Worm (Caenorhabditis elegans) whole organism, L4/young adult: ENCODE data around the gene osm-9.

Experiments used
- W03F9.2 ChIP-seq: fragments of 150-350 bp; optimal IDR thresholded peaks from 2 replicates; lab custom pipeline; 2014; ENCODE audit warnings: missing biosample characterization, missing genetic modification characterization
- dao-5 ChIP-seq: sonication (generic microtip); optimal IDR thresholded peaks from 2 replicates; lab custom pipeline; 2016; ENCODE audit warnings: missing genotype, missing genetic modification characterization, moderate library complexity, missing compliant biosample characterization
- him-1 ChIP-seq: sonication (generic microtip); optimal IDR thresholded peaks from 2 replicates; lab custom pipeline; 2016; ENCODE audit warnings: missing genotype, missing genetic modification reagents, missing genetic modification characterization, missing compliant biosample characterization

Gene osm-9

ce11 chrIV:3568608-3569007 is 11.4 kb upstream of the osm-9 start, which contains the start of gene otpl-1:
Gene otpl-1 (plus strand): TSS chrIV:3568979.
- TF ChIP-seq dao-5 (tag; lab: Kevin White, UChicago) (no peak), W03F9.2 (tag; lab: Kevin White, UChicago) (no peak), him-1 (tag; lab: Kevin White, UChicago) (no peak)

ce11 chrIV:3564901-3565300 is 7.7 kb upstream of the osm-9 start, which contains the start of gene sre-5:
Gene sre-5 (plus strand): TSS chrIV:3565201.
- TF ChIP-seq dao-5 (tag; lab: Kevin White, UChicago) (no peak), W03F9.2 (tag; lab: Kevin White, UChicago) (no peak), him-1 (tag; lab: Kevin White, UChicago) (no peak)

- TF ChIP-seq W03F9.2 (tag; lab: Kevin White, UChicago) (no peak), him-1 (tag; lab: Kevin White, UChicago) (no peak), dao-5 (tag; lab: Kevin White, UChicago) (no peak)
Measured at ce11 chrIV:3559201-3559600, 2.0 kb upstream of the osm-9 start.

DNA sequence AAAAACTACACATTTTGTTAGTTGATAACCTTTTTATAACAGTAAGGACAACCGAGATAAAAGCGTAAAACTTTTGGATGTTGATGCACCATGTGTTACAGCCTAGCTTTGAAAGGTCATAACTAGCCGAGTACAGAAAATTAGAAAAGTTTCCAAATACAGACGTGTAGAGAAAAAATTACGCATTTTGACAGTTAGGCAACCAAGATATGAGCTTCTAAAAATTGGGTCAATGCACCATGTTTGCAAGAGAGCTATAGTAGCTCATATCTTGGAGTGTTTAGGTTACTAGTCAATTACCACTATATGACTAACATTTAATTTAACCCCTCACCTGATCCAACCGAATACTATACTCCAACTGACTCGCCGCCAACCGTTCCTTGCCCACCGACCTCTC is 4.3 kb downstream of the osm-9 start:
- TF ChIP-seq dao-5 (tag; lab: Kevin White, UChicago) (no peak), W03F9.2 (tag; lab: Kevin White, UChicago) (no peak), him-1 (tag; lab: Kevin White, UChicago) (no peak)

DNA sequence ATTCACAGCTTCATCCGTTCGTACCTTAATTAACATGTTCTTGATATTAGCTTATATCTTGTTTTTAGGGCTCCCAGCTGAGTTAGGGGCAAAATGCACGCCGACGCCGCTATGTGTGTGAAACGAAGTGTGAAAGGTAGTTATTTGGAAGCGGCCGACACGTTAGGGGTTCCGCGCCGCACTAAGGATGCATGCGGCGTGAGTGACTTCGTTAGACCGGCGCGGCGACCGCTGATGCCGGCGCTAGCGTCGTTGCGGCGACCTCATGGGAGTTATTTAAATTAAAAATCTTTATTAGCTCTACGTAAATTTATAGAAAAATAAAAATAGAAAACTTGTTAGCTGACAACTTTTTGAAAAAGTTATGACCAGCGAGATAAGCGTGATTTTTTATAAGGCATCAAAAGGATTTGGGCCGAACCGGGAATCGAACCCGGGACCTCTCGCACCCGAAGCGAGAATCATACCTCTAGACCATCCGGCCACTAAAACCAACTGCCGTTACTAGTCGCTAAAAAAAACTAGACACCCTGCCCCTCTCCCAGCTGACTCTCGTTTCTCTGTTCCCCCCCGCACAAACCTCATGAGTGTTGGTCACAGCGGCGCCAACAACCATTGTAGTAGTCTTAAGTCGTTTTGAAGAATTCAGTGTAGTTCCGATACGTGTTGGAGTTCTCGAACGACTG is 5.3 kb downstream of the osm-9 start:
- TF ChIP-seq W03F9.2 (tag; lab: Kevin White, UChicago) (no peak), him-1 (tag; lab: Kevin White, UChicago) (peak; percentile 31)

ce11 chrIV:3548315-3548714 is 8.9 kb downstream of the osm-9 start:
- no peak for TF ChIP-seq W03F9.2 (tag; lab: Kevin White, UChicago)
- no peak for TF ChIP-seq him-1 (tag; lab: Kevin White, UChicago)
- TF ChIP-seq dao-5 (tag; lab: Kevin White, UChicago): no peak

ce11 chrIV:3547500-3547899 is 9.7 kb downstream of the osm-9 start, which contains the start of gene nstp-6:
Gene nstp-6 (minus strand): TSS chrIV:3547600.
- no peak for TF ChIP-seq him-1 (tag; lab: Kevin White, UChicago)
- TF ChIP-seq W03F9.2 (tag; lab: Kevin White, UChicago): no peak
- no peak for TF ChIP-seq dao-5 (tag; lab: Kevin White, UChicago)

- TF ChIP-seq dao-5 (tag; lab: Kevin White, UChicago) (no peak), him-1 (tag; lab: Kevin White, UChicago) (no peak), W03F9.2 (tag; lab: Kevin White, UChicago) (no peak)
Measured at ce11 chrIV:3545060-3545459, 12.2 kb downstream of the osm-9 start.

- TF ChIP-seq him-1 (tag; lab: Kevin White, UChicago): no peak
- no peak for TF ChIP-seq W03F9.2 (tag; lab: Kevin White, UChicago)
- TF ChIP-seq dao-5 (tag; lab: Kevin White, UChicago): no peak
Measured at ce11 chrIV:3539872-3540271, 17.4 kb downstream of the osm-9 start, which contains the start of gene B0212.3. Gene B0212.3 (plus strand): TSS chrIV:3540172.

ce11 chrIV:3539253-3539652 is 18.0 kb downstream of the osm-9 start:
- TF ChIP-seq W03F9.2 (tag; lab: Kevin White, UChicago) (no peak), him-1 (tag; lab: Kevin White, UChicago) (no peak), dao-5 (tag; lab: Kevin White, UChicago) (no peak)

DNA sequence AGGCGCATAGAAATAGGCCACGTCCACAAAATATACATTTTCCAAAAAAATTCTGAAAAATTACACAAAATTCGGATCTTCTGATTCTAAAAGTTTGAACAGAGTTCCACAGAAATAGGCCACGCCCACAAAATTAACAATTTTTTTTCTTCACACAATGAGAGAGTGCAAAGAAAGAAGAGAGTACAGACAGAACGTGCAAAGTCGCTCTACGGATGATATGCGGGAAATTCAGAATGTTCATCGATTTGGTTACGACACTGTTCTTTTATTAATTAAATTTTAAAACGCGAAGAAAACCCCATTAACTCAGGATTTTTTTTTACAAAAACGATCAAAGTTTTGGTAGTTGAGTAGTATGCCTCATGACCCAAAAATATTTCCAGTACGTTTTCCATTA is 24.2 kb downstream of the osm-9 start:
- TF ChIP-seq W03F9.2 (tag; lab: Kevin White, UChicago): no peak
- no peak for TF ChIP-seq dao-5 (tag; lab: Kevin White, UChicago)
- no peak for TF ChIP-seq him-1 (tag; lab: Kevin White, UChicago)

- TF ChIP-seq dao-5 (tag; lab: Kevin White, UChicago): no peak
- no peak for TF ChIP-seq him-1 (tag; lab: Kevin White, UChicago)
- TF ChIP-seq W03F9.2 (tag; lab: Kevin White, UChicago): no peak
Measured at ce11 chrIV:3532167-3532566, 25.1 kb downstream of the osm-9 start, which contains the start of gene M57.1. Gene M57.1 (plus strand): TSS chrIV:3532467.

DNA sequence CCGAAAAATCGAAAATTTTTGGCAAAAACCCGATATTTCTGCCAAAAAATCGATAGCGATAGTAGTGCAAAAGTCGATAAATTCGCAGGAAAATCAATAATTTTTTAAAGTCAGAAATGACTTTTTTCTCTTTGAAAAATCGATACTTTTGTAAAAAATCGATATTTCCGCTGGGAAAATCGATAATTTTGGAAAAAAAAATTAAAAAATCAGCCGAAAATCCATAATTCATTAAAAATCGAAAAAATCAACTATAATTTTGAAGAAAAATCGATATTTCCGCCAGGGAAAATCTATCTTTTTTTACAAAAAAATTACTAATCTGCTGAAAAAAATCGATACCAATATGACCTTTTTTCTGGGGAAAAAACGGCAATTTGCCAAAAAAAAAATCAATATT is 25.7 kb downstream of the osm-9 start:
- TF ChIP-seq W03F9.2 (tag; lab: Kevin White, UChicago) (no peak), dao-5 (tag; lab: Kevin White, UChicago) (no peak), him-1 (tag; lab: Kevin White, UChicago) (no peak)

DNA sequence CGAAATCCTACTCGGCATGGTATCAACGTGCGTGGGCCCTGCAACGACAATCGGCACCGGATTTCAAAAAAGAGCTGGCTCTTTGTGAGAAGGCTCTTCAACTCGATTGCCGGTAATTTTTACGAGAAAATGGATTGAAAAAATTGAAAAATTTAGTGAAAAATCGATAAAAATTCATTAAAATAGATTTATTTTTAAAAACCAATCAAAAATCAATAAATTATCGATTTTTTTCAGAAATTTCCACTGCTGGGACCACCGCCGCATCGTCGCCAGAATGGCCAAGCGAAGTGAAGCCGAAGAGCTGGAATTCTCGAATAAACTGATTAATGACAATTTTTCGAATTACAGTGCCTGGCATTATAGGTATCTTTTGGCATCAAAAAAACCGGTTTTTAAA is 29.4 kb downstream of the osm-9 start:
- TF ChIP-seq dao-5 (tag; lab: Kevin White, UChicago) (no peak), W03F9.2 (tag; lab: Kevin White, UChicago) (no peak), him-1 (tag; lab: Kevin White, UChicago) (no peak)
